Worm (Caenorhabditis elegans) whole organism, midembryonic: Measurements from ENCODE around the gene C04G6.6.

Experiments
- T22C8.4 ChIP-seq: fragments of 200-800 bp; sonication (Bioruptor generic); IDR thresholded peaks from 2 replicates; pipeline ENCODE4 v1.3.6; 2022; ENCODE audit warnings: missing genetic modification characterization, missing compliant biosample characterization
- cog-1 ChIP-seq: sonication (generic microtip); optimal IDR thresholded peaks from 2 replicates; lab custom pipeline; 2016; ENCODE audit warnings: missing genetic modification characterization, missing compliant biosample characterization
- flt-1 ChIP-seq: fragments of 200-800 bp; sonication (Bioruptor generic); IDR thresholded peaks from 2 replicates; pipeline ENCODE4 v1.3.6; 2022; ENCODE audit warnings: missing genetic modification characterization, missing compliant biosample characterization
- klf-2 ChIP-seq: fragments of 200-800 bp; sonication (Bioruptor generic); conservative IDR thresholded peaks from 2 replicates; pipeline ENCODE4 v1.3.6; 2022; ENCODE audit warnings: missing genetic modification reagents, missing genetic modification characterization, missing compliant biosample characterization
- ref-1 ChIP-seq: fragments of 200-800 bp; sonication (Bioruptor generic); conservative IDR thresholded peaks from 2 replicates; pipeline ENCODE4 v1.3.6; 2022; ENCODE audit warnings: missing genetic modification reagents, missing genetic modification characterization, missing compliant biosample characterization
- ztf-23 ChIP-seq: fragments of 200-800 bp; sonication (Bioruptor generic); IDR thresholded peaks from 2 replicates; pipeline ENCODE4 v1.3.6; 2022; ENCODE audit warnings: missing genetic modification reagents, missing genetic modification characterization, missing compliant biosample characterization

- no peak for TF ChIP-seq T22C8.4 (GFP tag; lab: Robert Waterston, UW)
- TF ChIP-seq flt-1 = no peak
- TF ChIP-seq klf-2 (GFP tag; lab: Robert Waterston, UW) = no peak
- no peak for TF ChIP-seq ztf-23 (GFP tag; lab: Robert Waterston, UW)
- TF ChIP-seq ref-1 (GFP tag; lab: Robert Waterston, UW) = no peak
- TF ChIP-seq cog-1 (tag; lab: Kevin White, UChicago) = no peak
Measured at ce11 chrII:5056254-5056653, 43.3 kb downstream of the C04G6.6 start.
